Fruit fly (Drosophila melanogaster): ENCODE results near the gene Sgt1.

DNA sequence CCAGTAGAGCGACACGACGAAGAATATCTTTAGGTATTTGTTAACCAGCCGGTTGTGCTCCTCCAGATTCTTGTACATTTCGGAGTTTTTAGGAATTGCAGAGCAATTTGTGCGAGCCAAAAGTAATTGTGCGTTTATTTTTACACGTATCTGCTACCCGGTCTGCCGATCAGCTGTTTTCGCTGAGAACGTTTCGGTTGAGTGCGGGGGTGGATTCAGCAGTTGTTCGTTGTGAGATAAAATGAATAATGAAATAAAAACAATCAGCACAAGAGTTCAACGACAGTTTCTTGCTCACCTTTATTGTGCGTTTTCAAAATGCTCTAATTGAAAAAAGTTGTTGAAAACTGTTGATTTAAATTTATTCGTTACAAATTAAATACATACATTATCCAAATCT, 1.2 kb downstream of the Sgt1 start, which contains the start of gene nac:
- no peak for TF ChIP-seq Hr78 (GFP tag; optimal IDR thresholded peaks at IDR 0.05)
- no peak for TF ChIP-seq sage (GFP tag; optimal IDR thresholded peaks at IDR 0.05)
- TF ChIP-seq woc (GFP tag; optimal IDR thresholded peaks at IDR 0.05), result no peak

All from whole organism, wandering third instar larva.